Fruit fly (Drosophila melanogaster): ENCODE results near the gene CG42580.
A peak's percentile ranks its signal among the peaks of the same experiment; 100 is the strongest.

Gene CG42580

dm6 chrX:20612979-20613378 is 38.9 kb downstream of the CG42580 start:
- TF ChIP-seq CG33017 (tag; optimal IDR thresholded peaks at IDR 0.05): no peak
- no peak for TF ChIP-seq CG7101 (tag; optimal IDR thresholded peaks at IDR 0.05)
- TF ChIP-seq pad (GFP tag; optimal IDR thresholded peaks at IDR 0.05): peak; percentile 54
- no peak for TF ChIP-seq CG5204 (GFP tag; optimal IDR thresholded peaks at IDR 0.05)
- no peak for TF ChIP-seq Mnt (GFP tag; optimal IDR thresholded peaks at IDR 0.05)
- no peak for TF ChIP-seq cic (GFP tag; optimal IDR thresholded peaks at IDR 0.05)

- no peak for TF ChIP-seq toe (GFP tag; optimal IDR thresholded peaks at IDR 0.05)
- TF ChIP-seq cic (GFP tag; optimal IDR thresholded peaks at IDR 0.05): no peak
- TF ChIP-seq Mnt (GFP tag; optimal IDR thresholded peaks at IDR 0.05): no peak
- TF ChIP-seq CG7045 (GFP tag; optimal IDR thresholded peaks at IDR 0.05): no peak
- TF ChIP-seq cnc (optimal IDR thresholded peaks at IDR 0.05): no peak
- no peak for TF ChIP-seq pad (GFP tag; optimal IDR thresholded peaks at IDR 0.05)
- TF ChIP-seq CG1620 (GFP tag; optimal IDR thresholded peaks at IDR 0.05): no peak
- TF ChIP-seq kay (GFP tag; ENCODE audit: borderline replicate concordance): no peak
- TF ChIP-seq ovo (GFP tag; optimal IDR thresholded peaks at IDR 0.05): no peak
- no peak for TF ChIP-seq CG7101 (tag; optimal IDR thresholded peaks at IDR 0.05)
- no peak for TF ChIP-seq CG12768 (GFP tag; optimal IDR thresholded peaks at IDR 0.05)
- no peak for TF ChIP-seq bab1 (GFP tag; optimal IDR thresholded peaks at IDR 0.05)
Observed at dm6 chrX:20623673-20624072, 49.6 kb downstream of the CG42580 start, which contains the start of gene RunxA. TSS of gene RunxA (minus strand) at chrX:20623773.

All from whole organism, adult.